Fruit fly (Drosophila melanogaster) whole organism, wandering third instar larva: ENCODE results near the gene Tom.

Source experiments
- Dfd ChIP-seq: fragments of >200 bp; optimal IDR thresholded peaks from 2 replicates; lab custom pipeline; 2017; ENCODE audit warnings: missing biosample characterization, missing genetic modification characterization
- Mio ChIP-seq: sonication (Bioruptor generic); optimal IDR thresholded peaks from 2 replicates; lab custom pipeline; 2016; ENCODE audit warnings: missing biosample characterization, missing genetic modification characterization
- N ChIP-seq: fragments of >200 bp; optimal IDR thresholded peaks from 2 replicates; lab custom pipeline; 2018; ENCODE audit warnings: missing biosample characterization, missing external identifiers, missing genetic modification characterization
- dsf ChIP-seq: sonication (Bioruptor generic); optimal IDR thresholded peaks from 2 replicates; lab custom pipeline; 2016; ENCODE audit warnings: missing biosample characterization, missing genetic modification characterization, borderline replicate concordance
- foxo ChIP-seq, 2 experiments: fragments of 200-800 bp; sonication (Bioruptor generic); optimal IDR thresholded peaks; 2 replicates in 1 of 2; 3 replicates in 1 of 2; lab custom pipeline; 2016 to 2017; ENCODE audit warnings: missing biosample characterization in 2 of 2, missing genetic modification characterization in 2 of 2
- pan ChIP-seq: fragments of >200 bp; optimal IDR thresholded peaks from 2 replicates; lab custom pipeline; 2017

- TF ChIP-seq Mio (GFP tag; lab: Kevin White, UChicago) (no peak), N (GFP tag; lab: Kevin White, UChicago) (no peak), foxo (GFP tag; optimal IDR thresholded peaks at IDR 0.05; lab: Kevin White, UChicago) (no peak), pan (lab: Kevin White, UChicago) (no peak), Dfd (GFP tag; lab: Kevin White, UChicago) (no peak), dsf (GFP tag; lab: Kevin White, UChicago) (no peak)
Observed at dm6 chr3L:14962729-14963128, 6.4 kb upstream of the Tom start.
